Worm (Caenorhabditis elegans) whole organism, mixed stage, embryonic: ENCODE measurements around the gene F11D5.1.

Experiments
- bed-3 ChIP-seq: fragments of 200-800 bp; sonication (Bioruptor generic); optimal IDR thresholded peaks from 3 replicates; lab custom pipeline; 2018; ENCODE audit warnings: mild to moderate bottlenecking, missing genetic modification characterization, moderate library complexity, missing compliant biosample characterization
- ceh-39 ChIP-seq: fragments of 150-350 bp; optimal IDR thresholded peaks from 2 replicates; lab custom pipeline; 2014; ENCODE audit warnings: missing biosample characterization, missing genetic modification characterization
- ceh-43 ChIP-seq: fragments of 200-800 bp; sonication (Bioruptor generic); optimal IDR thresholded peaks from 2 replicates; lab custom pipeline; 2018; ENCODE audit warnings: mild to moderate bottlenecking, missing genetic modification characterization, moderate library complexity, missing compliant biosample characterization
- ceh-83 ChIP-seq: fragments of 200-800 bp; sonication (Bioruptor generic); optimal IDR thresholded peaks from 2 replicates; lab custom pipeline; 2018; ENCODE audit warnings: mild to moderate bottlenecking, missing genetic modification characterization, missing compliant biosample characterization
- ces-1 ChIP-seq: fragments of 150-350 bp; optimal IDR thresholded peaks from 2 replicates; lab custom pipeline; 2014; ENCODE audit warnings: missing biosample characterization, missing genetic modification reagents, missing genetic modification characterization
- cnd-1 ChIP-seq: fragments of 200-800 bp; sonication (Bioruptor generic); optimal IDR thresholded peaks from 2 replicates; lab custom pipeline; 2018; ENCODE audit warnings: mild to moderate bottlenecking, missing genetic modification characterization, missing compliant biosample characterization
- drap-1 ChIP-seq: fragments of 200-800 bp; sonication (Bioruptor generic); optimal IDR thresholded peaks from 3 replicates; lab custom pipeline; 2018; ENCODE audit warnings: mild to moderate bottlenecking, missing genetic modification characterization, missing compliant biosample characterization
- elt-1 ChIP-seq: sonication (generic microtip); optimal IDR thresholded peaks from 2 replicates; lab custom pipeline; 2017; ENCODE audit warnings: missing genetic modification characterization, mild to moderate bottlenecking, missing compliant biosample characterization, antibody characterized with exemption, moderate library complexity, borderline replicate concordance; ENCODE audit not compliant: insufficient read depth
- elt-3 ChIP-seq: fragments of 150-350 bp; optimal IDR thresholded peaks from 2 replicates; lab custom pipeline; 2014; ENCODE audit warnings: missing biosample characterization, missing genetic modification characterization
- flh-1 ChIP-seq: fragments of 200-800 bp; sonication (Bioruptor generic); optimal IDR thresholded peaks from 2 replicates; lab custom pipeline; 2018; ENCODE audit warnings: mild to moderate bottlenecking, missing genetic modification characterization, moderate library complexity, missing compliant biosample characterization
- ham-2 ChIP-seq: fragments of 200-800 bp; sonication (Bioruptor generic); optimal IDR thresholded peaks from 2 replicates; lab custom pipeline; 2018; ENCODE audit warnings: mild to moderate bottlenecking, missing genetic modification characterization, missing compliant biosample characterization
- hlh-1 ChIP-seq: fragments of 150-350 bp; optimal IDR thresholded peaks from 2 replicates; lab custom pipeline; 2014; ENCODE audit warnings: missing biosample characterization, missing genetic modification reagents, missing genetic modification characterization
- lsy-2 ChIP-seq: fragments of 150-350 bp; optimal IDR thresholded peaks from 2 replicates; lab custom pipeline; 2014; ENCODE audit warnings: missing biosample characterization, missing genetic modification characterization
- mep-1 ChIP-seq: fragments of 150-350 bp; optimal IDR thresholded peaks from 2 replicates; lab custom pipeline; 2017; ENCODE audit warnings: missing biosample characterization, missing genetic modification reagents, missing genetic modification characterization, inconsistent platforms
- nhr-12 ChIP-seq: fragments of 150-350 bp; optimal IDR thresholded peaks from 2 replicates; lab custom pipeline; 2014; ENCODE audit warnings: missing biosample characterization, missing genetic modification characterization
- nhr-2 ChIP-seq: fragments of 150-350 bp; optimal IDR thresholded peaks from 2 replicates; lab custom pipeline; 2014; ENCODE audit warnings: missing biosample characterization, missing genetic modification characterization
- nhr-237 ChIP-seq: fragments of 150-350 bp; optimal IDR thresholded peaks from 2 replicates; lab custom pipeline; 2014; ENCODE audit warnings: missing biosample characterization, missing genetic modification characterization
- nhr-28 ChIP-seq: fragments of 150-350 bp; optimal IDR thresholded peaks from 2 replicates; lab custom pipeline; 2014; ENCODE audit warnings: missing biosample characterization, missing genetic modification characterization
- nhr-76 ChIP-seq: sonication (generic microtip); optimal IDR thresholded peaks from 2 replicates; lab custom pipeline; 2017; ENCODE audit warnings: missing biosample characterization, missing genetic modification characterization
- pha-4 ChIP-seq: fragments of 150-350 bp; optimal IDR thresholded peaks from 2 replicates; lab custom pipeline; 2018; ENCODE audit warnings: missing biosample characterization, missing genetic modification reagents, missing genetic modification characterization
- sptf-1 ChIP-seq: sonication (generic microtip); optimal IDR thresholded peaks from 2 replicates; lab custom pipeline; 2017; ENCODE audit warnings: mild to moderate bottlenecking, missing genetic modification characterization, moderate library complexity, missing compliant biosample characterization
- unc-120 ChIP-seq: sonication (generic microtip); optimal IDR thresholded peaks from 2 replicates; lab custom pipeline; 2017; ENCODE audit warnings: missing genetic modification characterization, missing compliant biosample characterization; ENCODE audit not compliant: poor library complexity, severe bottlenecking
- unc-62 ChIP-seq: fragments of 150-350 bp; optimal IDR thresholded peaks from 2 replicates; lab custom pipeline; 2014; ENCODE audit warnings: missing biosample characterization, missing genetic modification reagents, missing genetic modification characterization
- zip-8 ChIP-seq: fragments of 150-350 bp; optimal IDR thresholded peaks from 2 replicates; lab custom pipeline; 2014; ENCODE audit warnings: missing biosample characterization, missing genetic modification characterization

F11D5.1 gene

ce11 chrX:3385362-3385761, 52.4 kb downstream of the F11D5.1 start, which contains the start of gene acp-1:
Gene acp-1, minus strand, starts transcription at chrX:3385462.
- TF ChIP-seq nhr-12 (tag; lab: Kevin White, UChicago) (no peak), hlh-1 (tag; lab: Kevin White, UChicago) (no peak), elt-3 (tag; lab: Kevin White, UChicago) (no peak), nhr-237 (no peak), sptf-1 (tag; lab: Kevin White, UChicago) (no peak)

ce11 chrX:3393562-3393961, 60.6 kb downstream of the F11D5.1 start, which contains the start of gene slcf-2:
Gene slcf-2, plus strand, starts transcription at chrX:3393862.
- no peak for TF ChIP-seq nhr-2 (tag; lab: Kevin White, UChicago)
- TF ChIP-seq bed-3 (GFP tag; lab: Kevin White, UChicago), result no peak
- TF ChIP-seq unc-62 (GFP tag; lab: Kevin White, UChicago), result no peak
- TF ChIP-seq cnd-1 (tag; lab: Kevin White, UChicago), result no peak
- TF ChIP-seq zip-8 (tag; lab: Kevin White, UChicago), result no peak
- TF ChIP-seq ceh-83, result no peak
- TF ChIP-seq nhr-76 (tag; lab: Kevin White, UChicago), result no peak
- no peak for TF ChIP-seq drap-1
- TF ChIP-seq ham-2, result no peak
- TF ChIP-seq flh-1 (GFP tag; lab: Kevin White, UChicago), result no peak
- TF ChIP-seq ces-1 (GFP tag; lab: Kevin White, UChicago), result no peak
- TF ChIP-seq lsy-2 (tag; lab: Kevin White, UChicago), result no peak
- TF ChIP-seq pha-4 (tag; lab: Kevin White, UChicago), result no peak
- TF ChIP-seq nhr-28 (tag; lab: Kevin White, UChicago), result no peak
- TF ChIP-seq unc-120 (tag; lab: Kevin White, UChicago), result no peak
- no peak for TF ChIP-seq mep-1 (tag; lab: Kevin White, UChicago)
- no peak for TF ChIP-seq sptf-1 (tag; lab: Kevin White, UChicago)
- no peak for TF ChIP-seq ceh-43

- TF ChIP-seq elt-1, result peak; percentile 83
- TF ChIP-seq ceh-39, result no peak
Observed at ce11 chrX:3396735-3397134, 63.8 kb downstream of the F11D5.1 start.
